Worm (Caenorhabditis elegans) whole organism, young adult: ENCODE results near the gene srab-3.

Experiments used
- C06A6.2 ChIP-seq: fragments of 200-800 bp; sonication (Bioruptor generic); conservative IDR thresholded peaks from 2 replicates; pipeline ENCODE4 v1.3.6; 2022; ENCODE audit warnings: missing genetic modification characterization, missing compliant biosample characterization
- F22D6.2 ChIP-seq: sonication (generic microtip); optimal IDR thresholded peaks from 2 replicates; lab custom pipeline; 2016; ENCODE audit warnings: mild to moderate bottlenecking, missing genetic modification characterization, missing compliant biosample characterization
- F23B12.7 ChIP-seq: sonication (generic microtip); optimal IDR thresholded peaks from 2 replicates; lab custom pipeline; 2017; ENCODE audit warnings: missing genetic modification characterization, mild to moderate bottlenecking, missing compliant biosample characterization, antibody characterized with exemption, moderate library complexity; ENCODE audit not compliant: insufficient read depth
- F37B4.10 ChIP-seq: fragments of 200-800 bp; sonication (Bioruptor generic); IDR thresholded peaks from 2 replicates; pipeline ENCODE4 v1.3.6; 2022; ENCODE audit warnings: missing genetic modification characterization, missing compliant biosample characterization
- F52B5.7 ChIP-seq: sonication (generic microtip); optimal IDR thresholded peaks from 2 replicates; lab custom pipeline; 2016; ENCODE audit warnings: mild to moderate bottlenecking, missing genetic modification characterization, missing compliant biosample characterization
- K12H6.12 ChIP-seq: fragments of 200-800 bp; sonication (Bioruptor generic); optimal IDR thresholded peaks from 2 replicates; lab custom pipeline; 2018; ENCODE audit warnings: mild to moderate bottlenecking, missing genetic modification characterization, missing compliant biosample characterization
- akir-1 ChIP-seq: fragments of 200-800 bp; sonication (Bioruptor generic); optimal IDR thresholded peaks from 2 replicates; lab custom pipeline; 2018; ENCODE audit warnings: mild to moderate bottlenecking, missing genetic modification characterization, moderate library complexity, missing compliant biosample characterization
- ama-1 ChIP-seq, 3 experiments: fragments of 150-350 bp in 1 of 3; sonication (generic microtip) in 2 of 3; optimal IDR thresholded peaks; 2 replicates each; lab custom pipeline; 2014 to 2018; ENCODE audit warnings: missing biosample characterization in 2 of 3, missing genetic modification characterization in 2 of 3, missing genetic modification reagents in 2 of 3
- aptf-2 ChIP-seq: fragments of 200-800 bp; sonication (Bioruptor generic); conservative IDR thresholded peaks from 2 replicates; pipeline ENCODE4 v1.3.6; 2022; ENCODE audit warnings: missing genetic modification reagents, missing genetic modification characterization, missing compliant biosample characterization
- attf-3 ChIP-seq: fragments of 200-800 bp; sonication (Bioruptor generic); conservative IDR thresholded peaks from 2 replicates; pipeline ENCODE4 v1.3.6; 2022; ENCODE audit warnings: missing genetic modification reagents, missing genetic modification characterization, missing compliant biosample characterization
- attf-6 ChIP-seq: fragments of 200-800 bp; sonication (Bioruptor generic); IDR thresholded peaks from 2 replicates; pipeline ENCODE4 v1.3.6; 2022; ENCODE audit warnings: missing genetic modification reagents, missing genetic modification characterization, missing compliant biosample characterization
- bed-2 ChIP-seq: fragments of 200-800 bp; sonication (Bioruptor generic); IDR thresholded peaks from 2 replicates; pipeline ENCODE4 v1.3.6; 2022; ENCODE audit warnings: missing genetic modification reagents, missing genetic modification characterization, missing compliant biosample characterization
- cebp-1 ChIP-seq, 2 experiments: fragments of 200-800 bp in 1 of 2; sonication (Bioruptor generic) in 1 of 2; sonication (generic microtip) in 1 of 2; IDR thresholded peaks in 1 of 2; optimal IDR thresholded peaks in 1 of 2; 2 replicates each; pipeline versions ENCODE4 v1.3.6 to Lab custom; 2017 to 2022; ENCODE audit warnings: missing compliant biosample characterization in 2 of 2, missing genetic modification characterization in 2 of 2, mild to moderate bottlenecking in 1 of 2, missing genetic modification reagents in 1 of 2, moderate library complexity in 1 of 2
- cebp-2 ChIP-seq: fragments of 200-800 bp; sonication (Bioruptor generic); IDR thresholded peaks from 2 replicates; pipeline ENCODE4 v1.3.6; 2022; ENCODE audit warnings: missing genetic modification characterization, missing compliant biosample characterization
- ceh-40 ChIP-seq: fragments of 200-800 bp; sonication (Bioruptor generic); IDR thresholded peaks from 2 replicates; pipeline ENCODE4 v1.3.6; 2022; ENCODE audit warnings: missing genetic modification characterization, missing compliant biosample characterization
- ceh-58 ChIP-seq: fragments of 200-800 bp; sonication (Bioruptor generic); IDR thresholded peaks from 2 replicates; pipeline ENCODE4 v1.3.6; 2022; ENCODE audit warnings: missing genetic modification characterization, missing compliant biosample characterization
- ceh-79 ChIP-seq: sonication (generic microtip); optimal IDR thresholded peaks from 2 replicates; lab custom pipeline; 2017; ENCODE audit warnings: mild to moderate bottlenecking, missing genetic modification characterization, missing compliant biosample characterization
- die-1 ChIP-seq: sonication (generic microtip); optimal IDR thresholded peaks from 2 replicates; lab custom pipeline; 2016; ENCODE audit warnings: missing genotype, mild to moderate bottlenecking, missing genetic modification characterization, missing compliant biosample characterization
- dpl-1 ChIP-seq: fragments of 150-350 bp; optimal IDR thresholded peaks from 2 replicates; lab custom pipeline; 2014; ENCODE audit warnings: missing biosample characterization, missing genetic modification reagents, missing genetic modification characterization
- efl-1 ChIP-seq: fragments of 150-350 bp; optimal IDR thresholded peaks from 2 replicates; lab custom pipeline; 2014; ENCODE audit warnings: missing biosample characterization, missing genetic modification reagents, missing genetic modification characterization
- fkh-3 ChIP-seq: sonication (generic microtip); optimal IDR thresholded peaks from 2 replicates; lab custom pipeline; 2016; ENCODE audit warnings: mild to moderate bottlenecking, missing genetic modification characterization, missing compliant biosample characterization
- gei-17 ChIP-seq: fragments of 200-800 bp; sonication (Bioruptor generic); optimal IDR thresholded peaks from 2 replicates; lab custom pipeline; 2018; ENCODE audit warnings: mild to moderate bottlenecking, missing genetic modification characterization, missing compliant biosample characterization
- hmg-1.2 ChIP-seq: fragments of 200-800 bp; sonication (Bioruptor generic); IDR thresholded peaks from 2 replicates; pipeline ENCODE4 v1.3.6; 2022; ENCODE audit warnings: missing genetic modification reagents, missing genetic modification characterization, missing compliant biosample characterization
- let-526 ChIP-seq: fragments of 200-800 bp; sonication (Bioruptor generic); IDR thresholded peaks from 2 replicates; pipeline ENCODE4 v1.3.6; 2022; ENCODE audit warnings: missing genetic modification reagents, missing genetic modification characterization, missing compliant biosample characterization
- lin-26 ChIP-seq: fragments of 200-800 bp; sonication (Bioruptor generic); IDR thresholded peaks from 2 replicates; pipeline ENCODE4 v1.3.6; 2022; ENCODE audit warnings: missing genetic modification reagents, missing genetic modification characterization, missing compliant biosample characterization
- lsl-1 ChIP-seq: fragments of 200-800 bp; sonication (Bioruptor generic); optimal IDR thresholded peaks from 2 replicates; lab custom pipeline; 2018; ENCODE audit warnings: mild to moderate bottlenecking, missing genetic modification characterization, moderate library complexity, missing compliant biosample characterization
- lsy-27 ChIP-seq: sonication (generic microtip); optimal IDR thresholded peaks from 2 replicates; lab custom pipeline; 2017; ENCODE audit warnings: missing genetic modification characterization, mild to moderate bottlenecking, missing compliant biosample characterization, antibody characterized with exemption, missing genotype, borderline replicate concordance; ENCODE audit not compliant: insufficient read depth
- nfya-2 ChIP-seq: fragments of 200-800 bp; sonication (Bioruptor generic); IDR thresholded peaks from 2 replicates; pipeline ENCODE4 v1.3.6; 2022; ENCODE audit warnings: missing genetic modification reagents, missing genetic modification characterization, missing compliant biosample characterization
- nhr-27 ChIP-seq: fragments of 200-800 bp; sonication (Bioruptor generic); optimal IDR thresholded peaks from 2 replicates; lab custom pipeline; 2018; ENCODE audit warnings: mild to moderate bottlenecking, missing genetic modification characterization, moderate library complexity, missing compliant biosample characterization
- repo-1 ChIP-seq: sonication (generic microtip); optimal IDR thresholded peaks from 2 replicates; lab custom pipeline; 2017; ENCODE audit warnings: mild to moderate bottlenecking, missing genetic modification characterization, missing compliant biosample characterization
- somi-1 ChIP-seq: fragments of 200-800 bp; sonication (Bioruptor generic); optimal IDR thresholded peaks from 2 replicates; lab custom pipeline; 2018; ENCODE audit warnings: mild to moderate bottlenecking, missing genetic modification characterization, missing compliant biosample characterization
- tbp1 ChIP-seq: fragments of 200-800 bp; sonication (Bioruptor generic); optimal IDR thresholded peaks from 2 replicates; lab custom pipeline; 2018; ENCODE audit warnings: mild to moderate bottlenecking, missing genetic modification characterization, missing compliant biosample characterization
- tlf-1 ChIP-seq: fragments of 200-800 bp; sonication (Bioruptor generic); optimal IDR thresholded peaks from 2 replicates; lab custom pipeline; 2018; ENCODE audit warnings: mild to moderate bottlenecking, missing genetic modification characterization, missing compliant biosample characterization
- zfh-2 ChIP-seq: fragments of 200-800 bp; sonication (Bioruptor generic); conservative IDR thresholded peaks from 2 replicates; pipeline ENCODE4 v1.3.6; 2022; ENCODE audit warnings: missing genetic modification reagents, missing genetic modification characterization, missing compliant biosample characterization
- zim-3 ChIP-seq: sonication (generic microtip); optimal IDR thresholded peaks from 2 replicates; lab custom pipeline; 2017; ENCODE audit warnings: mild to moderate bottlenecking, missing genetic modification characterization, moderate library complexity, missing compliant biosample characterization
- ztf-18 ChIP-seq: sonication (generic microtip); optimal IDR thresholded peaks from 2 replicates; lab custom pipeline; 2016; ENCODE audit warnings: missing genotype, mild to moderate bottlenecking, missing genetic modification characterization, missing compliant biosample characterization
- ztf-22 ChIP-seq: fragments of 200-800 bp; sonication (Bioruptor generic); optimal IDR thresholded peaks from 2 replicates; lab custom pipeline; 2018; ENCODE audit warnings: mild to moderate bottlenecking, missing genetic modification characterization, moderate library complexity, missing compliant biosample characterization
- ztf-25 ChIP-seq: fragments of 200-800 bp; sonication (Bioruptor generic); IDR thresholded peaks from 2 replicates; pipeline ENCODE4 v1.3.6; 2022; ENCODE audit warnings: missing genetic modification reagents, missing genetic modification characterization, missing compliant biosample characterization
- ztf-28 ChIP-seq: fragments of 200-800 bp; sonication (Bioruptor generic); IDR thresholded peaks from 2 replicates; pipeline ENCODE4 v1.3.6; 2022; ENCODE audit warnings: missing genetic modification reagents, missing genetic modification characterization, missing compliant biosample characterization
- ztf-6 ChIP-seq: fragments of 200-800 bp; sonication (Bioruptor generic); IDR thresholded peaks from 2 replicates; pipeline ENCODE4 v1.3.6; 2022; ENCODE audit warnings: missing genetic modification reagents, missing genetic modification characterization, missing compliant biosample characterization

The srab-3 gene

ce11 chrV:5113654-5114053 lies 5.9 kb upstream of the srab-3 start, which contains the start of gene C04F5.8:
C04F5.8 (minus strand) TSS chrV:5113754.
- TF ChIP-seq lsl-1 (GFP tag; lab: Kevin White, UChicago) (peak; percentile 38), dpl-1 (GFP tag; lab: Kevin White, UChicago) (no peak)

DNA sequence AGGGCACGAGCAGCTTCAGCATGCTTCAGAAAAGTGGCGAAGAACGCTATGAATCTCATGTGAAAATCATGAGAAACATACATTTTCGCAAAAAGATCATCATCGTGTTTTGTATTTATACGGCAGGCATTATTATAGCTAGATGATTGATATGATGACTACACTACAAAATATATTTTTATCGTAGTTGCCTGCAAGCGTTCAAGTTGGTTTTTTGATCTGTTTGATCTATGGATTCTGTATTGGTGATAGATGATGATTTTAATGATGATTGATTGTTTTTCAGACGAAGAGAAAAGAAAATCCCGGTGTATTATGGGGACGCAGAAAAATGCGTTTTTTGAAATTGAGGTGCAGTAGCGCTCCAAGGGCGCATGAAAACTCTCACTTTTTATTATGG lies 3.0 kb upstream of the srab-3 start, which contains the start of gene ugt-63:
TSS of gene ugt-63 (minus strand) at position 89 of the 400 bp plus-strand sequence.
- TF ChIP-seq dpl-1 (GFP tag; lab: Kevin White, UChicago) = no peak
- no peak for TF ChIP-seq aptf-2
- TF ChIP-seq nhr-27 (tag; lab: Kevin White, UChicago) = no peak
- no peak for TF ChIP-seq cebp-1 (GFP tag; IDR thresholded peaks at IDR 0.05; lab: Robert Waterston, UW)
- TF ChIP-seq cebp-1 (tag; optimal IDR thresholded peaks at IDR 0.05; lab: Kevin White, UChicago) = no peak
- TF ChIP-seq K12H6.12 (tag; lab: Kevin White, UChicago) = no peak
- 0 out of 2 replicates have a peak, but pooled peaks have one; percentile 18 for TF ChIP-seq ceh-58 (GFP tag; lab: Robert Waterston, UW)
- no peak for TF ChIP-seq cebp-2 (GFP tag; lab: Robert Waterston, UW)

ce11 chrV:5104934-5105333 lies 2.8 kb downstream of the srab-3 start, which contains the start of gene srab-2:
srab-2 (minus strand) TSS chrV:5105034.
- TF ChIP-seq ztf-28 (GFP tag; lab: Robert Waterston, UW) = no peak
- TF ChIP-seq akir-1 = no peak
- no peak for TF ChIP-seq cebp-2 (GFP tag; lab: Robert Waterston, UW)
- no peak for TF ChIP-seq ztf-6 (GFP tag; lab: Robert Waterston, UW)
- TF ChIP-seq nhr-27 (tag; lab: Kevin White, UChicago) = no peak
- TF ChIP-seq fkh-3 (tag; lab: Kevin White, UChicago) = no peak
- TF ChIP-seq lsy-27 (tag; lab: Kevin White, UChicago) = no peak
- no peak for TF ChIP-seq die-1 (tag; lab: Kevin White, UChicago)
- no peak for TF ChIP-seq C06A6.2 (GFP tag; lab: Robert Waterston, UW)
- TF ChIP-seq zfh-2 (GFP tag; lab: Robert Waterston, UW) = no peak
- no peak for TF ChIP-seq F37B4.10 (GFP tag; lab: Robert Waterston, UW)
- TF ChIP-seq ztf-18 (tag; lab: Kevin White, UChicago) = no peak
- no peak for TF ChIP-seq ztf-25 (GFP tag; lab: Robert Waterston, UW)
- TF ChIP-seq ceh-40 (GFP tag; lab: Robert Waterston, UW) = no peak
- TF ChIP-seq tlf-1 (GFP tag; lab: Kevin White, UChicago) = no peak
- TF ChIP-seq gei-17 = no peak
- TF ChIP-seq somi-1 (GFP tag; lab: Kevin White, UChicago) = no peak
- no peak for TF ChIP-seq let-526 (GFP tag; lab: Robert Waterston, UW)

ce11 chrV:5102017-5102416 lies 5.7 kb downstream of the srab-3 start, which contains the start of gene srab-1:
srab-1 (minus strand) TSS chrV:5102117.
- TF ChIP-seq zim-3 (no peak), attf-3 (no peak), hmg-1.2 (GFP tag; lab: Robert Waterston, UW) (no peak), ztf-22 (GFP tag; lab: Kevin White, UChicago) (no peak), ceh-79 (tag; lab: Kevin White, UChicago) (no peak), efl-1 (no peak), F52B5.7 (tag; lab: Kevin White, UChicago) (no peak), lin-26 (GFP tag; lab: Robert Waterston, UW) (no peak), F22D6.2 (no peak), C06A6.2 (GFP tag; lab: Robert Waterston, UW) (no peak), attf-6 (GFP tag; lab: Robert Waterston, UW) (no peak), repo-1 (tag; lab: Kevin White, UChicago) (no peak), zfh-2 (GFP tag; lab: Robert Waterston, UW) (no peak), ama-1 (optimal IDR thresholded peaks at IDR 0.05; lab: Kevin White, UChicago) (no peak), ama-1 (GFP tag; optimal IDR thresholded peaks at IDR 0.05; lab: Kevin White, UChicago) (no peak), nfya-2 (no peak), F23B12.7 (tag; lab: Kevin White, UChicago) (no peak), bed-2 (no peak), tbp1 (GFP tag; lab: Kevin White, UChicago) (no peak)
- TF ChIP-seq, all 124 proteins: peak for 0
